Worm (Caenorhabditis elegans): ENCODE measurements around the gene col-166.

- TF ChIP-seq mdl-1 (tag; optimal IDR thresholded peaks at IDR 0.05) (no peak), zag-1 (tag; optimal IDR thresholded peaks at IDR 0.05) (no peak), ceh-82 (tag; optimal IDR thresholded peaks at IDR 0.05) (no peak), set-16 (GFP tag; IDR thresholded peaks at IDR 0.05) (no peak), unc-130 (GFP tag; optimal IDR thresholded peaks at IDR 0.05) (no peak), aly-2 (tag; optimal IDR thresholded peaks at IDR 0.05) (no peak), fos-1 (tag; optimal IDR thresholded peaks at IDR 0.05) (no peak), egl-27 (tag; optimal IDR thresholded peaks at IDR 0.05) (no peak), ceh-44 (GFP tag; IDR thresholded peaks at IDR 0.05) (no peak), nhr-237 (tag; optimal IDR thresholded peaks at IDR 0.05) (no peak), aha-1 (tag) (no peak)
Measured at ce11 chrX:6299641-6300240, 19.9 kb downstream of the col-166 start, which contains the start of gene cest-16.
